Worm (Caenorhabditis elegans): Measurements from ENCODE around the gene sas-6.

The sas-6 gene

DNA sequence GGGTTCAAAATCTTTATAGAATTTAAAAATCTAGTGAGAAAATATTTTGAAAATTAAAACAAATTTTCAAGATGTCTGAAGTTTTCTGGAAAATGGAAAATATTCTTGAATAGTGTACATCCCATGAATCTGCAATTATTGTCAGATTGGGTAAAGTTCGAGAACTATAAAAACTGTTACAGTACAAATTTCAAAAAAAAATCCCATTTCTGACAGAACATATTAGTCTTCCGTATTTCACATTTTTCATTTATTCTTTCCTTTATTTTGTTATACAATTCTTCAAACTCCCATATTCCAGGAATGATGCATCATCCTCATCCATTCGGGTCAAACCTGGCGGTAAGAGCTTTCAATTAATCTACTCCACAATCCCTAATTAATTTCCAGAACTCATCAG, 38.5 kb downstream of the sas-6 start, which contains the start of gene sorb-1:
Gene sorb-1 (plus strand): TSS at position 301 of the 400 bp plus-strand sequence.
- no peak for TF ChIP-seq Y56A3A.18 (GFP tag; IDR thresholded peaks at IDR 0.05)
- TF ChIP-seq F57A8.1 (GFP tag; optimal IDR thresholded peaks at IDR 0.05) = no peak
- TF ChIP-seq fkh-3 (tag; optimal IDR thresholded peaks at IDR 0.05) = no peak
- no peak for TF ChIP-seq lir-1 (GFP tag; conservative IDR thresholded peaks at IDR 0.05)
- no peak for TF ChIP-seq ceh-91 (GFP tag; IDR thresholded peaks at IDR 0.05)
- TF ChIP-seq lsy-27 (tag; optimal IDR thresholded peaks at IDR 0.05; ENCODE audit: borderline replicate concordance, insufficient read depth) = no peak
- TF ChIP-seq let-526 (GFP tag; IDR thresholded peaks at IDR 0.05) = no peak
- TF ChIP-seq snpc-3.4 (tag; optimal IDR thresholded peaks at IDR 0.05) = no peak
- TF ChIP-seq ztf-25 (GFP tag; IDR thresholded peaks at IDR 0.05) = no peak
- TF ChIP-seq aptf-3 (GFP tag; IDR thresholded peaks at IDR 0.05) = no peak
- TF ChIP-seq ceh-27 (GFP tag; optimal IDR thresholded peaks at IDR 0.05) = no peak
- no peak for TF ChIP-seq ekl-4 (GFP tag; IDR thresholded peaks at IDR 0.05)
- no peak for TF ChIP-seq akir-1 (GFP tag; optimal IDR thresholded peaks at IDR 0.05)

DNA sequence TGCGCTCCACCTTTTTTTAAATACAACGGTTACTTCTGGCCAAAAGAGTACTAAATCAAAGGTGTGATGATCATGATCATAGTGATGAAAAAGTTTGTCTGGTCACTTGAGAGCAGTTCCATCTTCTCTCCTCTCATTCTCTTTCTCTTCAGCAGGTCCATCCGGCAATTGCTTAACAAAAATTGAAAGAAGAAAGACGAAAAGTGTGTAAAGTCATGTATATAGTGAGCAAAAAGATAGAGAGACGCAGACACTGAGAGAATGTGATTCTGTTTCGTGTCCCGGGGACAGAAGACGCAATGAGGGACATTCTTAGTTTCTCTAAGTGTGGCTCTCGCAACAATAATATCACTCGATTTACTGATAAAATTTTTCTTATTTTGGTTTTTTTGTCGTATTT, 39.7 kb downstream of the sas-6 start:
- TF ChIP-seq lin-26 (GFP tag; IDR thresholded peaks at IDR 0.05) (no peak), aptf-3 (GFP tag; IDR thresholded peaks at IDR 0.05) (no peak), K11D2.4 (GFP tag; IDR thresholded peaks at IDR 0.05) (no peak), nfya-2 (GFP tag; IDR thresholded peaks at IDR 0.05) (no peak), dpff-1 (tag; optimal IDR thresholded peaks at IDR 0.05) (no peak), hlh-12 (tag; optimal IDR thresholded peaks at IDR 0.05) (no peak)

DNA sequence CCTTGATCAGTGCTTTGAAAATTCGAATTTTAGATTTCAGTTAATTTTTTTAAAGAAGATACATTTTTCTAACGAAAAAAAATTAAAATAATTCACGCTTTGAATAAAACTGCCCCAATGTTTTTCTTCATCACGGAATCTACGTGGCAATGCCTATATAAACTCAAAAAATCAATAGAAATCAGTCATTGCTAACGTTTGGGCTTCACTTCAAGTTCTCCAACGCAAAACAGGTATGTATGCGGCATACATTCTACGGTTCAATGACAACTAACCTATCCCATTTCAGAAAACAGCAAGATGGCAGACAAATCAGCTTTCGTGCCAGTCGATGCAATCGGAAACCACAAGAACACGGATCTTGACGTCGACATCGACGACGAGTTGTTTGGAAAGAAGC, 43.1 kb downstream of the sas-6 start, which contains the start of gene C47A4.5:
Gene C47A4.5 (plus strand): TSS at position 301 of the 400 bp plus-strand sequence.
- TF ChIP-seq nhr-27 (tag; optimal IDR thresholded peaks at IDR 0.05) = no peak
- TF ChIP-seq ccch-3 (GFP tag; optimal IDR thresholded peaks at IDR 0.05) = no peak
- TF ChIP-seq ceh-27 (GFP tag; optimal IDR thresholded peaks at IDR 0.05) = no peak
- no peak for TF ChIP-seq F52B5.7 (tag; optimal IDR thresholded peaks at IDR 0.05)
- TF ChIP-seq F39B2.1 (GFP tag; IDR thresholded peaks at IDR 0.05) = no peak
- no peak for TF ChIP-seq madf-3 (GFP tag; IDR thresholded peaks at IDR 0.05)
- TF ChIP-seq mxl-1 (tag; optimal IDR thresholded peaks at IDR 0.05) = no peak
- TF ChIP-seq unc-62 (GFP tag; optimal IDR thresholded peaks at IDR 0.05) = no peak
- no peak for TF ChIP-seq lin-40 (tag; optimal IDR thresholded peaks at IDR 0.05)
- no peak for TF ChIP-seq Y53G8AR.9 (GFP tag; conservative IDR thresholded peaks at IDR 0.05)
- no peak for TF ChIP-seq Y95B8A.8 (GFP tag; IDR thresholded peaks at IDR 0.05)
- TF ChIP-seq cebp-2 (GFP tag; IDR thresholded peaks at IDR 0.05) = no peak
- TF ChIP-seq ztf-28 (GFP tag; IDR thresholded peaks at IDR 0.05) = no peak
- no peak for TF ChIP-seq hlh-12 (tag; optimal IDR thresholded peaks at IDR 0.05)

DNA sequence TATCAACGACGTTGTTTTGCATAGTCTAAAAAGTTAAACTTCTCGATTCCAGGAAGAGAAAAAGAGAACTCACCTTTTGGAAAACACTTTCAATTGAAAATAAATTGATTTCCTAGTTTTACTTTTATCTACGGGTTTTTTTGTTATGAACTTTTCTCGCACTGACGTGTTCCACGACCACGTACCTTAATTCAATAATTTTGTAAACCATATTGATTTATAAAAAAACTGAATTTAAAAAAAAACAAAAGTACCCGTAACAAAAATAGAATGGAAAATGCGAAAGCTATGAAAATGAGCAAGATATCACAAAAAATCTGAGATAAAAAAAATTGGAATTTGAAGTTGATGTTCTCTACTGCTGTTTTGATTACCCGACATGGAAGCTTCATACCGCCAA, 46.3 kb downstream of the sas-6 start, which contains the start of gene C47A4.3:
Gene C47A4.3 (minus strand): TSS at position 101 of the 400 bp plus-strand sequence.
- TF ChIP-seq gei-17 (GFP tag; optimal IDR thresholded peaks at IDR 0.05) (no peak), F57C9.4 (tag; optimal IDR thresholded peaks at IDR 0.05) (no peak), xnd-1 (tag; optimal IDR thresholded peaks at IDR 0.05) (no peak)

Measured in whole organism, young adult.